Worm (Caenorhabditis elegans) whole organism, L3 larva: ENCODE measurements around the gene fbxb-21.
"Not testable (repeated sequence)": the region's sequence is repeated elsewhere in the genome, so short reads cannot be mapped to it uniquely, and the experiment has no call there.

Experiments used
- elt-1 ChIP-seq: fragments of 150-350 bp; optimal IDR thresholded peaks from 2 replicates; lab custom pipeline; 2014; ENCODE audit warnings: missing biosample characterization, missing genetic modification characterization
- elt-3 ChIP-seq, 3 experiments: fragments of 150-350 bp in 1 of 3; sonication (generic microtip) in 2 of 3; optimal IDR thresholded peaks; 2 replicates in 2 of 3; 4 replicates in 1 of 3; lab custom pipeline; 2014 to 2017; ENCODE audit warnings: missing biosample characterization in 3 of 3, missing genetic modification characterization in 3 of 3

DNA sequence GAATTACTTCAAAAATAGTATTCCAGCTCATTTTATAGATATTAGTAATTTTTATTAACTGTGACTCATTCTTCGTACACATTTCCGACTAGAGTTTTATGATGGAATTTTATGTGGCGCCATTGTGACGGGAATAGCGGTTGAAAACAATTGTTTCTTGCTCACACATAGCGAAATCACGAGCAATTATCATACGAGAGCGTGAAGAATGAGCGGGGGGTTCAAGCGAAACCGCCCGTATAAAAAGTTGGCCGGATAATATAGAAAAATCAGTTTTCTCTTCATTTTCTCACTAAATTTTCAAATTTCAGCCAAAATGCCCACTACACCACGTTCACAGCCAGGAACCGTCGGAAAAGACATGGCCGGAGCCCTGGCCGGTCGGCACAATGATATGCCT lies 15.2 kb downstream of the fbxb-21 start, which contains the start of gene C08E3.1:
- not testable (repeated sequence) for TF ChIP-seq elt-1 (tag; lab: Kevin White, UChicago); elt-3 (tag; optimal IDR thresholded peaks at IDR 0.05; lab: Kevin White, UChicago)
